Fruit fly (Drosophila melanogaster) whole organism, pupa: Measurements from ENCODE around the gene CG14259.
A peak's percentile ranks its signal among the peaks of the same experiment; 100 is the strongest.

Experiments
- CG10348 ChIP-seq: fragments of 200-800 bp; sonication (Bioruptor generic); IDR thresholded peaks from 2 replicates; pipeline ENCODE4 v1.3.6; 2022; ENCODE audit warnings: missing biosample characterization, missing genetic modification characterization
- CG12605 ChIP-seq: fragments of 200-800 bp; sonication (Bioruptor generic); IDR thresholded peaks from 2 replicates; pipeline ENCODE4 v1.3.6; 2022; ENCODE audit warnings: missing biosample characterization, missing genetic modification characterization
- CG13204 ChIP-seq: fragments of 200-800 bp; sonication (Bioruptor generic); optimal IDR thresholded peaks from 2 replicates; lab custom pipeline; 2018; ENCODE audit warnings: missing biosample characterization, mild to moderate bottlenecking, missing genetic modification characterization, moderate library complexity
- CG14655 ChIP-seq: fragments of 200-800 bp; sonication (Bioruptor generic); optimal IDR thresholded peaks from 3 replicates; lab custom pipeline; 2017; ENCODE audit warnings: mild to moderate bottlenecking, missing biosample characterization, missing genetic modification reagents, missing genetic modification characterization
- CG15710 ChIP-seq: fragments of 200-800 bp; sonication (Bioruptor generic); optimal IDR thresholded peaks from 2 replicates; lab custom pipeline; 2018; ENCODE audit warnings: missing biosample characterization, mild to moderate bottlenecking, missing genetic modification characterization, moderate library complexity
- CG17806 ChIP-seq: fragments of 200-800 bp; sonication (Bioruptor generic); optimal IDR thresholded peaks from 2 replicates; lab custom pipeline; 2018; ENCODE audit warnings: missing biosample characterization, mild to moderate bottlenecking, missing genetic modification characterization, moderate library complexity
- CG32121 ChIP-seq: fragments of 200-800 bp; sonication (Bioruptor generic); IDR thresholded peaks from 2 replicates; pipeline ENCODE4 v1.3.6; 2022; ENCODE audit warnings: missing biosample characterization, missing genetic modification characterization
- CG34367 ChIP-seq: fragments of 200-800 bp; sonication (Bioruptor generic); optimal IDR thresholded peaks from 2 replicates; lab custom pipeline; 2018; ENCODE audit warnings: missing biosample characterization, mild to moderate bottlenecking, missing genetic modification characterization
- CG4496 ChIP-seq: fragments of 200-800 bp; sonication (Bioruptor generic); IDR thresholded peaks from 3 replicates; pipeline ENCODE4 v1.3.6; 2022; ENCODE audit warnings: missing biosample characterization, missing genetic modification characterization
- CG8159 ChIP-seq: fragments of 200-800 bp; sonication (Bioruptor generic); optimal IDR thresholded peaks from 3 replicates; lab custom pipeline; 2018; ENCODE audit warnings: missing biosample characterization, mild to moderate bottlenecking, missing genetic modification characterization, moderate library complexity
- CG8301 ChIP-seq: fragments of 200-800 bp; sonication (Bioruptor generic); optimal IDR thresholded peaks from 2 replicates; lab custom pipeline; 2018; ENCODE audit warnings: missing biosample characterization, mild to moderate bottlenecking, missing genetic modification characterization
- CG9948 ChIP-seq: fragments of 200-800 bp; sonication (Bioruptor generic); optimal IDR thresholded peaks from 2 replicates; lab custom pipeline; 2018; ENCODE audit warnings: missing biosample characterization, mild to moderate bottlenecking, missing genetic modification characterization, moderate library complexity
- D1 ChIP-seq: fragments of 200-800 bp; sonication (Bioruptor generic); optimal IDR thresholded peaks from 2 replicates; lab custom pipeline; 2018; ENCODE audit warnings: missing biosample characterization, mild to moderate bottlenecking, missing genetic modification characterization, moderate library complexity
- EcR ChIP-seq: fragments of 200-800 bp; sonication (Bioruptor generic); optimal IDR thresholded peaks from 3 replicates; lab custom pipeline; 2019; ENCODE audit warnings: missing biosample characterization, missing genetic modification characterization, mild to moderate bottlenecking, moderate library complexity, missing genetic modification reagents
- Ets98B ChIP-seq: fragments of 200-800 bp; sonication (Bioruptor generic); IDR thresholded peaks from 2 replicates; pipeline ENCODE4 v1.3.6; 2022; ENCODE audit warnings: missing biosample characterization, missing genetic modification characterization
- Pif1A ChIP-seq: fragments of 200-800 bp; sonication (Bioruptor generic); optimal IDR thresholded peaks from 3 replicates; lab custom pipeline; 2016; ENCODE audit warnings: missing biosample characterization, missing genetic modification characterization
- Pif1B ChIP-seq: fragments of 200-800 bp; sonication (Bioruptor generic); optimal IDR thresholded peaks from 3 replicates; lab custom pipeline; 2016; ENCODE audit warnings: missing biosample characterization, missing genetic modification characterization
- Snoo ChIP-seq: fragments of 200-800 bp; sonication (Bioruptor generic); optimal IDR thresholded peaks from 3 replicates; lab custom pipeline; 2017; ENCODE audit warnings: missing biosample characterization, mild to moderate bottlenecking, missing genetic modification characterization, inconsistent platforms
- fd96Ca ChIP-seq: fragments of 200-800 bp; sonication (Bioruptor generic); IDR thresholded peaks from 3 replicates; pipeline ENCODE4 v1.3.6; 2022; ENCODE audit warnings: missing biosample characterization, missing genetic modification characterization
- gl ChIP-seq: fragments of 200-800 bp; sonication (Bioruptor generic); optimal IDR thresholded peaks from 2 replicates; lab custom pipeline; 2018; ENCODE audit warnings: missing biosample characterization, mild to moderate bottlenecking, missing genetic modification characterization
- rn ChIP-seq: fragments of 200-800 bp; sonication (Bioruptor generic); IDR thresholded peaks from 2 replicates; pipeline ENCODE4 v1.3.6; 2022; ENCODE audit warnings: missing biosample characterization, missing genetic modification characterization

Gene CG14259

DNA sequence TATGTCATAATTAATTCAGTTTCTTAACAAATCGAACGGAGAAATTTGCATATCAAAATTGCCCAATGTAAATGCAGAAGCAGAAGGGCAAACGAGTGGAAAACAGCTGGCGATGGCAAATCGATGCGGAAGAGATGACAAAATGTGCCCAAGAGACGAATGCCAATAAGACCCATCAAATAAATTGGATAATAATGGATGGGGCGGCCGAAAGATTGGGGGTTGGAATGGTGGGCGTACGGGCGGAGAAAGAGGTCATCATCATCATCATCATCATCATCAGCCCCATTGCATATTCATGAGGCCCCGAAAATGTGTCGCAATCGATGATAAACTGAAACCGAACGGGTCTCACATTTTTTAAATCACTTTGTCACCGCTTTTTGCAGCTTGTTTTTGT, 39.7 kb downstream of the CG14259 start:
- TF ChIP-seq CG4496 (GFP tag; lab: Robert Waterston, UW), result no peak
- TF ChIP-seq CG13204, result no peak
- no peak for TF ChIP-seq CG34367 (tag; lab: Kevin White, UChicago)
- no peak for TF ChIP-seq CG15710 (tag; lab: Kevin White, UChicago)
- no peak for TF ChIP-seq EcR (GFP tag; lab: Kevin White, UChicago)
- no peak for TF ChIP-seq Snoo

DNA sequence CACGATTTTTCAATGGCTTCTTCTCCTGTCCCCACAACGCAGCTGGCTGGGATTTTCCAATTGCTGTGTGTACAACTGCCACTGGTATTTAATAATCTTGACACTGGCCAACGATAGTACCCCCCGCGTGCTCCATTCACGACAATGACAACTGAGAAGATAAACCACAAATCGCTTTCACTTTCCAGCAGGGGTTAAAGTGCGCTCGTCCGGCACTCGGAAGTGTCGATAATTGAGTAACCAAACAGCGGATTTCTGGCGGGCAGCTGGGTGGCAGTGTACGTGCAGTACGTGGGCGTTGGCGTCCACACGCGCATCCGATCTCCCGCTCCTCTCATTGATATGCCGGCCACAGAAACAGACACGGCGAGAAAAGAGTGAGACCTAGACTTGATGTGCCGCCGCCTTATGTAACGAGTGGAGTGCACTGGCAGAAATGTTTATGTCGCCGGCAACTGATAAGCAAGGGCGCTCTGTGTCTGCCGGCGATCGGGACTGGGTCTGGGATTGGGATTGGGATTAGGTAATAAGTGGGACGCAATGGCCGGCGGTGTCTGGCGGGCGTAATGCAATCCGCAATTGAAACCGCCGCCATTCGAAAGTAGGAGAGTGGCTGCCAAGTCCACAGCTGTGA, 40.5 kb downstream of the CG14259 start:
- TF ChIP-seq rn (GFP tag; lab: Robert Waterston, UW) (no peak), CG4496 (GFP tag; lab: Robert Waterston, UW) (0 out of 3 replicates have a peak, but pooled peaks have one; percentile 17)

DNA sequence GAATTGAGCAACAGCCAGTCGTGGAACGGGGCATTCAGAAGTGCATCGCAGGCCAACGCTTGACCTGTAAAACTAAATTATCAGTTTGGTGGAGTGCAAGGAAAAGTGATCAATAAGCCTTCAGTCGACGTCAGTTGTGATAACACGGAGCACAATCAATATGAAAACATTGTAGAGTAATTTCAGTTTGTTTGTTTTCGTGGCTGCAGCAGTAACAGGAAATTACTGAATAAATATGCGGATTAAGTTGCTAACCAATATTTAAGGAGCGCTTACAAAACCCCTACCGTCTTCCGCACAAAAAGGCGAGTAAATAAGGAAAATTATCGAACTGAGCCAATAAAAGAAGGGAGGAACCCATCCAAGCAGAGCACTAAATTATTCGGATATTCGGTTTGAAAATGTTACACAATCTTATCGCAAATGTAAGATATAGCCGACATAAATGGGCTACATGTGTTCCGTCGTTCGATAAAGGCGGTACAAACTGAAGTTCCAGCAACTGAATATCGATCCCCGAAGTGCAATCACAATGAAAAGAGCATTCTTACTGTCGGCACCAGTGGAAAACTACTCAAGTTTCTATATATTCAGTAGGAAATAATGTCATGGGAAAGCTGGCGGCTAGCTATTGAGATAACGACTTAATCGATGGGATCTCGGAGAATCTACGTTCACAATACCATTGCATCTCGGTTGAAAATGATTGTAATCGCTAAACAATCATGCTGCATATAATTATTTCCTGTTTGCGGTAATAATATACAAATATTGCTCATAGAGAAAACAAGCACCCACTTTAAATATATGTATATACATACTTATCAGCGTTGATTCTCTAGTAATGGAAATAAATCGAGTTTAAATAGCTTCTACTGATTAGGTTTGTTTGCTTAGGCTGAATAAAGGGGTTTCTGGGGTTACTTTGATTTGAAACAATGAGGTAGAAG, 41.6 kb downstream of the CG14259 start:
- TF ChIP-seq CG4496 (GFP tag; lab: Robert Waterston, UW) (no peak), CG10348 (GFP tag; lab: Robert Waterston, UW) (no peak), CG17806 (tag; lab: Kevin White, UChicago) (no peak), gl (tag; lab: Kevin White, UChicago) (peak; percentile 68), Ets98B (GFP tag; lab: Robert Waterston, UW) (no peak), rn (GFP tag; lab: Robert Waterston, UW) (no peak), CG9948 (tag; lab: Kevin White, UChicago) (peak; percentile 9), CG8159 (tag; lab: Kevin White, UChicago) (peak; percentile 56), Pif1A (GFP tag; lab: Kevin White, UChicago) (peak; percentile 69), EcR (GFP tag; lab: Kevin White, UChicago) (no peak), CG32121 (GFP tag; lab: Robert Waterston, UW) (peak; percentile 10; the same call in 1 of the 2 replicates), CG13204 (peak; percentile 18), Snoo (peak; percentile 45), CG15710 (tag; lab: Kevin White, UChicago) (peak; percentile 33), D1 (tag; lab: Kevin White, UChicago) (no peak), CG34367 (tag; lab: Kevin White, UChicago) (peak; percentile 54), CG14655 (peak; percentile 28), fd96Ca (0 out of 3 replicates have a peak, but pooled peaks have one; percentile 31), CG8301 (tag; lab: Kevin White, UChicago) (no peak), CG12605 (GFP tag; lab: Robert Waterston, UW) (no peak), Pif1B (GFP tag; lab: Kevin White, UChicago) (peak; percentile 68)

DNA sequence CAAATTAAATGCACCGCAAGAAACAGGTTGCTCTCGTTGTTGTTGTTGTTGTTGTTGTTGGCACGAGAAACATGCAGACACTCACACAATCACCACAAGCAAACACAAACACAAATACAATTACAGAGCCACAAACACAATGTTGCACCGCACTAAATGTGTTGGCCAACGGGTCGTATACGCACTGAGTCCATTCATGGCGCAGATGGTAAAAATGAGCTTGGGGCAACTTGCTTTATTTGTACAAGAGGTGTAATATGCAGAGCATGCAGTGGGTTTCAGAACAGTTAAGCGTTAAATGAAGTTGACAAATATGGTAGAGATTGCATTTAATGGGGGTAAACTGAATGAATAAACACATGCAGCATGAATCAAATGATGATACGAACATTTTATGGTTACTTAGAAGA, 43.6 kb downstream of the CG14259 start:
- TF ChIP-seq CG15710 (tag; lab: Kevin White, UChicago) (no peak), CG10348 (GFP tag; lab: Robert Waterston, UW) (no peak), CG12605 (GFP tag; lab: Robert Waterston, UW) (0 out of 2 replicates have a peak, but pooled peaks have one; percentile 12)
- TF ChIP-seq, all 21 proteins: peak for 1

DNA sequence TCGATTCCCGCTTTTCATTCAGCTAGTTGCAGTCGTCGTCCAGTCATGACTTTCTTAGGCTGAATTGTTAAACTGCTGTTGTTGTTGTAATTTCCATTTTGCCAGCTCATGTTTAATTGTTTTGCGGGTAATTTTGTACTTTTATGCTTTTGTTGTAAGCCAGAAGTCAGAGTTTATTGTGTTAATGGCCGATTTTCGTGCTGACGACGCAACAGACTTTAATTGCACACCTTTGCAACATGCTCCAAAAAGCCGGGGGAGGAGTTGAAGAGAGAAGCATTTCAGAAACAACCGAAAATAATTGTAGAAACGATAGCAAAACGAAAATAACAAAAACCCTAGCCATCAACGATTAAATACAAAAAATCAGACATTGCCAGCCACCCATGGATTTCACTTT, 44.4 kb downstream of the CG14259 start:
- TF ChIP-seq Pif1B (GFP tag; lab: Kevin White, UChicago) (no peak), CG14655 (no peak), Ets98B (GFP tag; lab: Robert Waterston, UW) (no peak), gl (tag; lab: Kevin White, UChicago) (no peak), fd96Ca (no peak), CG4496 (GFP tag; lab: Robert Waterston, UW) (no peak), D1 (tag; lab: Kevin White, UChicago) (no peak), Pif1A (GFP tag; lab: Kevin White, UChicago) (no peak), CG8301 (tag; lab: Kevin White, UChicago) (no peak), CG12605 (GFP tag; lab: Robert Waterston, UW) (no peak), CG9948 (tag; lab: Kevin White, UChicago) (no peak), rn (GFP tag; lab: Robert Waterston, UW) (no peak), CG15710 (tag; lab: Kevin White, UChicago) (no peak), CG17806 (tag; lab: Kevin White, UChicago) (no peak), CG8159 (tag; lab: Kevin White, UChicago) (no peak), CG10348 (GFP tag; lab: Robert Waterston, UW) (no peak)

DNA sequence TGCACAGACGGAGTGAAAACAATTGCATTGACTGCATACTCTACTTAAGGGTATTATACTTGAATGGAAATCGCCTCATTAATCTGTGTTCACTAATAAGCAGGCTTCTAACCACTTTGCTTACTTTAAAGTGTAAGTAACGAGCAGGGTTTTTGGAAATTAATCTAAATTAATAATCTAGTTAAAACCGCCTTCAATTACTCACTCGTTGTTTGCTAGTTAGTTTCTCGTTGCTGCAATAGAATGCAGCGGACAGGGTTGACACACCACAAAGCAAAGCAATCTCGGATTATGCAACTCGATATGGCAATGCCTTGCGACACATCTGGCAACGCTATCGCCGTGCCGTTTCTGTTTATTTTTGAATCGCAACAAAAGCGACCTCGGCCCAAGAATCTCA, 45.6 kb downstream of the CG14259 start:
- TF ChIP-seq EcR (GFP tag; lab: Kevin White, UChicago) (peak; percentile 8), CG34367 (tag; lab: Kevin White, UChicago) (no peak), CG17806 (tag; lab: Kevin White, UChicago) (peak; percentile 4), Pif1B (GFP tag; lab: Kevin White, UChicago) (peak; percentile 41), Snoo (peak; percentile 58), gl (tag; lab: Kevin White, UChicago) (no peak), Ets98B (GFP tag; lab: Robert Waterston, UW) (0 out of 2 replicates have a peak, but pooled peaks have one; percentile 9), CG8301 (tag; lab: Kevin White, UChicago) (no peak), Pif1A (GFP tag; lab: Kevin White, UChicago) (peak; percentile 66), CG15710 (tag; lab: Kevin White, UChicago) (peak; percentile 49), CG8159 (tag; lab: Kevin White, UChicago) (peak; percentile 65), CG13204 (no peak), CG10348 (GFP tag; lab: Robert Waterston, UW) (no peak), D1 (tag; lab: Kevin White, UChicago) (no peak), fd96Ca (peak; percentile 46; the same call in 1 of the 3 replicates), CG4496 (GFP tag; lab: Robert Waterston, UW) (peak; percentile 40; the same call in 1 of the 3 replicates), rn (GFP tag; lab: Robert Waterston, UW) (no peak), CG32121 (GFP tag; lab: Robert Waterston, UW) (no peak), CG9948 (tag; lab: Kevin White, UChicago) (no peak), CG14655 (peak; percentile 43), CG12605 (GFP tag; lab: Robert Waterston, UW) (no peak)
